Worm (Caenorhabditis elegans) whole organism, L4 larva: Measurements from ENCODE around the gene T15H9.5.

ENCODE experiments used
- aha-1 ChIP-seq: fragments of 150-350 bp; peaks from one replicate; lab custom pipeline; 2014; ENCODE audit warnings: missing biosample characterization, missing genetic modification characterization
- ceh-20 ChIP-seq: fragments of 200-800 bp; sonication (Bioruptor generic); IDR thresholded peaks from 2 replicates; pipeline ENCODE4 v1.3.6; 2022; ENCODE audit warnings: missing genetic modification reagents, missing genetic modification characterization, missing compliant biosample characterization
- ces-1 ChIP-seq: fragments of 150-350 bp; sonication (generic microtip); optimal IDR thresholded peaks from 4 replicates; lab custom pipeline; 2014; ENCODE audit warnings: missing biosample characterization, missing genetic modification reagents, missing genetic modification characterization
- daf-12 ChIP-seq: fragments of 150-350 bp; optimal IDR thresholded peaks from 2 replicates; lab custom pipeline; 2014; ENCODE audit warnings: missing biosample characterization, missing genetic modification reagents, missing genetic modification characterization
- hmg-1.1 ChIP-seq: fragments of 200-800 bp; sonication (Bioruptor generic); IDR thresholded peaks from 2 replicates; pipeline ENCODE4 v1.3.6; 2022; ENCODE audit warnings: missing genetic modification reagents, missing genetic modification characterization, missing compliant biosample characterization
- lin-15B ChIP-seq: fragments of 150-350 bp; sonication (generic microtip); optimal IDR thresholded peaks from 3 replicates; lab custom pipeline; 2014; ENCODE audit warnings: missing biosample characterization, missing genetic modification characterization
- lin-39 ChIP-seq: fragments of 150-350 bp; optimal IDR thresholded peaks from 2 replicates; lab custom pipeline; 2014; ENCODE audit warnings: missing biosample characterization, missing genetic modification reagents, missing genetic modification characterization
- mep-1 ChIP-seq: fragments of 150-350 bp; sonication (generic microtip); optimal IDR thresholded peaks from 3 replicates; lab custom pipeline; 2014; ENCODE audit warnings: missing biosample characterization, missing genetic modification characterization
- nhr-237 ChIP-seq: sonication (generic microtip); optimal IDR thresholded peaks from 2 replicates; lab custom pipeline; 2017; ENCODE audit warnings: missing biosample characterization, missing genetic modification characterization
- pha-4 ChIP-seq, 2 experiments: fragments of 150-350 bp in 1 of 2; fragments of 200-800 bp in 1 of 2; sonication (Bioruptor generic) in 1 of 2; IDR thresholded peaks in 1 of 2; optimal IDR thresholded peaks in 1 of 2; 2 replicates each; pipeline versions ENCODE4 v1.3.6 to Lab custom; 2014 to 2022; ENCODE audit warnings: missing genetic modification characterization in 2 of 2, missing genetic modification reagents in 2 of 2, missing biosample characterization in 1 of 2, missing compliant biosample characterization in 1 of 2
- zag-1 ChIP-seq: fragments of 150-350 bp; optimal IDR thresholded peaks from 2 replicates; lab custom pipeline; 2014; ENCODE audit warnings: missing biosample characterization, missing genetic modification characterization
- ztf-11 ChIP-seq: fragments of 150-350 bp; optimal IDR thresholded peaks from 2 replicates; lab custom pipeline; 2014; ENCODE audit warnings: missing biosample characterization, missing genetic modification characterization

DNA sequence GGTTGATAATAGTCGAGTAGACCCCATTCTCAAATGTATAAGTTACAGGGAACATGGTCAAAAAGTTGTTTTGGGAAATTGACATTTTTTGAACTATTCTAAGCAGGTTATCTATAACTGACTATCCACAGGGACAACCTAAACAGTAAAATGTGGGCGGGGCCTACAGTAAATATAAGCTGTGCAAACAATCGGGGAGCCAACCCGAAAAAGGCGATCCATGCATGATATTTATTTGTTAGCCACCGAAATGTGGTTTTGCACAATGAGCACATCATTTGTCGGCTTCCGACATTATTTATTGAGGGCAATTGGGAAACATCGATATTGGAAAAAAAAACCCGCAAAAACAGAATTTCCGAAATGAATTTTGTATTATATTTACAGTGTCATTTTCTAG is 3.5 kb upstream of the T15H9.5 start, which contains the start of gene hlh-6:
- TF ChIP-seq pha-4 (GFP tag; IDR thresholded peaks at IDR 0.05; lab: Robert Waterston, UW) (no peak), pha-4 (tag; optimal IDR thresholded peaks at IDR 0.05; lab: Kevin White, UChicago) (no peak), ztf-11 (no peak), mep-1 (tag; lab: Kevin White, UChicago) (no peak), aha-1 (tag; lab: Kevin White, UChicago) (no peak), daf-12 (no peak), hmg-1.1 (GFP tag; lab: Robert Waterston, UW) (no peak), ceh-20 (GFP tag; lab: Robert Waterston, UW) (no peak), ces-1 (GFP tag; lab: Kevin White, UChicago) (no peak), lin-39 (no peak), lin-15B (no peak), nhr-237 (tag; lab: Kevin White, UChicago) (no peak), zag-1 (tag; lab: Kevin White, UChicago) (no peak)
